Worm (Caenorhabditis elegans): ENCODE results near the gene uev-2.

uev-2 gene

DNA sequence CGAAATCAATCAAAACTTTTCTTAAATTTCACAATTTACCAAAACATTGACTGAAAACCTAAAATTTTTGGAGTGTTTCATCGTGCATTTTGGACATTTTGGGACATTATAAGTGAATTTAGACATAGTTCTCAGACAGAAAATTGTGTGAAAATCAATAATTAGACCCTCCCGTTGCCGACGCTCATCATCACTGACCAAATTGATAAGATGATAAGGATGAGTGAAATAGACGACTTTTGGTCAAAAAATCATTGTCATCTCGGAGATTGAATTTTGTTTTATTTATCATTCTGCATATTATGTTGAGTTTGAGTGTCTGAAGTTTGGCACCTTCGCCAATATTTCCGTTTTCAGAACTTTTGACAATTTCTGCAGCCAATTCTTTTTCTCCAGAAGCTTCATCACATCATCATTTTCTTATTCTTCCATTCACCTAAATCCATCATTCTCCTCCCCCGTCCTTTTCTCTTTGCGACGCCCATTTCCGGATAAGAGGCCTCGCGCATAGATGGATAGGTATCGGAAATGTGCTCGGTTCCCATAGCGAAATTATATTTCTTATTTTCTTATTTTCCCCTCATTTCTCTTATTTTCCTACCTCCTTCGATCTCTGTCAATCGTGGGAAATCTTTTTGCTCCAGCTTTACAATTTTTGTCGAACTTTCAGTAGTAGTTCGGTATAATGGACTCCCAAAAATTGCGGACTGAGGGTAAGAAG, 28.8 kb downstream of the uev-2 start, which contains the start of gene bas-1:
TSS of gene bas-1 (plus strand) at position 671 of the 721 bp plus-strand sequence.
- TF ChIP-seq lin-13 (GFP tag; optimal IDR thresholded peaks at IDR 0.05) (no peak), egl-27 (tag; optimal IDR thresholded peaks at IDR 0.05) (no peak), nhr-28 (tag; optimal IDR thresholded peaks at IDR 0.05) (no peak), elt-3 (tag; optimal IDR thresholded peaks at IDR 0.05) (peak in 1 of 6 experiments; percentile 10), efl-3 (GFP tag; optimal IDR thresholded peaks at IDR 0.05) (no peak)

DNA sequence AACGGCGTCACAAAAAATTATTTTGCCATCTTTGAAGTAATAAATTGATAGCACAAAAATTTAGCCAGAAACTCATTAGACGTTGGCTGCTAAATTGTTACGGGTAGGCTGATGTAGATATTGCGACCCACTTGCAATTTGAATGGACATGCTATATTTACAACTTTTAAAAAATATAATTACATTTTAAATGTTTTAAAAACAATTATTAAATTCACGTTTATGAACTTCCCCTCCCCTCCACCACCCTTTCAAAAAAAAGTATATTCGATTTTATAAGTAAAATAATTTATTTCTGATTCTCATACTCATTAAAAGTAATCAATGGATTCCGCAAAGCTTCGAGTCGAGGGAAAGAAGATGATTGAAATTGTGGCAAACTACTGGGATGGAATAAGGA, 31.7 kb downstream of the uev-2 start, which contains the start of gene basl-1:
TSS of gene basl-1 (plus strand) at position 301 of the 400 bp plus-strand sequence.
- TF ChIP-seq nhr-237 (tag; optimal IDR thresholded peaks at IDR 0.05) (no peak), ceh-88 (GFP tag; IDR thresholded peaks at IDR 0.05) (no peak), nhr-71 (tag; optimal IDR thresholded peaks at IDR 0.05) (no peak), C04F5.9 (tag; optimal IDR thresholded peaks at IDR 0.05) (no peak), lin-14 (GFP tag; optimal IDR thresholded peaks at IDR 0.05) (no peak), mab-9 (GFP tag; IDR thresholded peaks at IDR 0.05) (no peak), nhr-11 (tag; optimal IDR thresholded peaks at IDR 0.05) (no peak), mdl-1 (tag; optimal IDR thresholded peaks at IDR 0.05) (no peak), sptf-1 (tag; optimal IDR thresholded peaks at IDR 0.05) (no peak), zip-4 (GFP tag; optimal IDR thresholded peaks at IDR 0.05) (no peak), nhr-77 (tag; optimal IDR thresholded peaks at IDR 0.05) (no peak), lsy-2 (tag; optimal IDR thresholded peaks at IDR 0.05) (no peak), nhr-12 (tag; optimal IDR thresholded peaks at IDR 0.05) (no peak), lin-39 (tag; optimal IDR thresholded peaks at IDR 0.05) (no peak), vab-15 (tag; optimal IDR thresholded peaks at IDR 0.05) (no peak), mep-1 (tag; optimal IDR thresholded peaks at IDR 0.05) (no peak), nhr-47 (tag; optimal IDR thresholded peaks at IDR 0.05) (no peak), fos-1 (tag; optimal IDR thresholded peaks at IDR 0.05) (no peak), nhr-76 (tag; optimal IDR thresholded peaks at IDR 0.05) (no peak), ama-1 (optimal IDR thresholded peaks at IDR 0.05) (no peak)

DNA sequence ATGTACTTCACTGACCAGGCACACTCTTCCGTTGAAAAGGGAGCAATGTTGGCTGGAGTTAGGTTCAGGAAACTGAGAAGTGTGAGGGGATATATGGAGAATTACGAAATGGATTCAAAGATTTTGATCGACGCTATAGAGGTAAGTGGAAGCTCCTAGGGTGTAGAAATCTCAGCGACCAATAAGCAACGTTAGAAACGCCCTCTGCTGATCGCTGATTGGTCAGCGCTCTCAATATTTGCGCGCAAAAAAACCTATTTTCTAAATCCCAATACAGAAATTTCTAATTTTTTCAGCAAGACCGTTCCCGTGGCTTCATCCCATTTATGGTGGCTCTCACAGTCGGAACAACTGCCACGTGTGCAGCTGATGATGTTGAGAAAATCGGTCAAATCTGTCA, 32.8 kb downstream of the uev-2 start:
- TF ChIP-seq efl-1 (optimal IDR thresholded peaks at IDR 0.05) (no peak), efl-1 (GFP tag; optimal IDR thresholded peaks at IDR 0.05 in 1 of 2) (no peak), nhr-28 (tag; optimal IDR thresholded peaks at IDR 0.05) (no peak), zag-1 (tag; optimal IDR thresholded peaks at IDR 0.05) (no peak), unc-62 (GFP tag; optimal IDR thresholded peaks at IDR 0.05) (no peak), unc-86 (tag; optimal IDR thresholded peaks at IDR 0.05) (no peak), ama-1 (optimal IDR thresholded peaks at IDR 0.05) (no peak)

DNA sequence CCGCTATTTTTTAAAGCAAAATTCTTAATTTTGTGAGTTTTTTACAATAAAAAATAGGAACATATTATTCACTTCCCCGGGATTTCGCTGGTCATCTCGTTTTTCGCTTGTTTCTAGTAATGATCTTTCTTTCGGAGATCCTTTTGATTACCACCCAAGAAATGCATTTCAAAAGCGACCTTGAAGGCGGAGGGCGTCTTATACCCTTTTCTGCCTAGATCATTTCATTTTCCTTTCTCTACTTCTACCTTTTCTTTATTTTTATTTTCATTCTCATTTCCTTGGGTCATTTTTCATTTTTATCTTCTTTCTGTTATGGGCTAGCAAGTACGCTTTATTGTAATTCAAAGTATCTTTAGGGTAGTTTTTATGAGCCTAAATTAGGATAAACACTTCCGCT, 37.3 kb downstream of the uev-2 start:
- TF ChIP-seq blmp-1 (tag; optimal IDR thresholded peaks at IDR 0.05) (peak; percentile 95), lin-14 (GFP tag; optimal IDR thresholded peaks at IDR 0.05) (peak; percentile 15), nhr-12 (tag; optimal IDR thresholded peaks at IDR 0.05) (no peak), ceh-82 (tag; optimal IDR thresholded peaks at IDR 0.05) (no peak), nhr-85 (tag) (peak; percentile 80)

DNA sequence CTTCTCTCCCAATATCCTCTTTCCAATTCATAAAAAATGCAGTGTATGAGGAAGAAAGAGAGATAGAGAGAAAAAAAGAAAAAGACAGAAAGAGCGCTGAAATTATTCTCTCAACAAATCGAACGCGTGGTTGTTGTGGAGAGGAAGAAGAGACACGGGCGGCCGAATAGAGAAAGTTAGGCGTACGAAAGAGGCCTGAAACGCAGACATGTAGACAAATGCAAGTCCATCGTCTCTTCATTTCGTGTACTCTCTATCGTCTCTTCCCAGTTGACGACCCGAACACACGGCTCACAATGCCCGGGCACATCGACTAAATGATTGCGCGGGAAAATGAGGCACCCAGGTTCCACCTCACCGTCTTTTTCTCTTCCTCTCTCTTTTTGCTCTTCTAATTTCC, 38.3 kb downstream of the uev-2 start:
- peak; percentile 67 for TF ChIP-seq blmp-1 (tag; optimal IDR thresholded peaks at IDR 0.05)
- peak; percentile 49 to 75 (median 65) for TF ChIP-seq ceh-82 (tag; optimal IDR thresholded peaks at IDR 0.05)
- peak; percentile 61 for TF ChIP-seq tbx-2 (tag; optimal IDR thresholded peaks at IDR 0.05)
- TF ChIP-seq C04F5.9 (tag; optimal IDR thresholded peaks at IDR 0.05) = no peak
- no peak for TF ChIP-seq sup-37 (GFP tag; optimal IDR thresholded peaks at IDR 0.05)
- peak; percentile 62 to 67 for TF ChIP-seq lin-35 (GFP tag; optimal IDR thresholded peaks at IDR 0.05)
- no peak for TF ChIP-seq hpl-2 (GFP tag; optimal IDR thresholded peaks at IDR 0.05)
- TF ChIP-seq swsn-7 (tag; optimal IDR thresholded peaks at IDR 0.05) = peak; percentile 63
- TF ChIP-seq aly-2 (tag; optimal IDR thresholded peaks at IDR 0.05) = no peak
- peak; percentile 59 for TF ChIP-seq nhr-77 (tag; optimal IDR thresholded peaks at IDR 0.05)
- TF ChIP-seq efl-1 (optimal IDR thresholded peaks at IDR 0.05) = peak; percentile 63 to 75
- peak; percentile 42 to 93 for TF ChIP-seq efl-1 (GFP tag; optimal IDR thresholded peaks at IDR 0.05 in 1 of 2)
- TF ChIP-seq rnt-1 (tag; optimal IDR thresholded peaks at IDR 0.05) = peak; percentile 72
- peak; percentile 2 for TF ChIP-seq nhr-90 (tag; optimal IDR thresholded peaks at IDR 0.05; ENCODE audit: poor library complexity)
- peak; percentile 2 to 26 (median 12) for TF ChIP-seq dpl-1 (GFP tag; optimal IDR thresholded peaks at IDR 0.05)
- no peak for TF ChIP-seq irx-1 (tag; optimal IDR thresholded peaks at IDR 0.05)
- peak; percentile 62 for TF ChIP-seq nhr-20 (tag; optimal IDR thresholded peaks at IDR 0.05)
- TF ChIP-seq tlp-1 (tag; optimal IDR thresholded peaks at IDR 0.05) = no peak
- peak; percentile 60 for TF ChIP-seq dsc-1 (tag; optimal IDR thresholded peaks at IDR 0.05)
